2 fruit fly cellular contexts compared by ENCODE assay signal in genomic region chrX:20133432-20133831, dm6.
TF ChIP-seq lines count a peak whose summit lies in the region.

CG15322 (plus strand) TSS chrX:20133579.

- TF ChIP-seq CTCF in whole organism, embryonic (GFP tag; optimal IDR thresholded peaks at IDR 0.05; lab: Kevin White, UChicago), result no peak

TF ChIP-seq in whole organism, embryonic, 481 proteins besides CTCF, POLR2A, EP300 and RAD21:
- TF ChIP-seq pita (GFP tag; optimal IDR thresholded peaks at IDR 0.05; lab: Kevin White, UChicago) (no peak), CG8359 (GFP tag; optimal IDR thresholded peaks at IDR 0.05; lab: Kevin White, UChicago; ENCODE audit: borderline replicate concordance) (peak; percentile 98), scrt (GFP tag; optimal IDR thresholded peaks at IDR 0.05; lab: Kevin White, UChicago) (no peak), sc (optimal IDR thresholded peaks at IDR 0.05; lab: Kevin White, UChicago) (no peak), sc (GFP tag; optimal IDR thresholded peaks at IDR 0.05; lab: Kevin White, UChicago) (no peak), Ets65A (GFP tag; lab: Kevin White, UChicago) (peak; percentile 41)

TF ChIP-seq in whole organism, prepupa, 60 proteins besides CTCF, POLR2A, EP300 and RAD21:
- 0 out of 3 replicates have a peak, but pooled peaks have one; percentile 18 for TF ChIP-seq CG8119 (GFP tag; IDR thresholded peaks at IDR 0.05; lab: Robert Waterston, UW)
- no peak for TF ChIP-seq Eip78C (GFP tag; lab: Kevin White, UChicago)
- no peak for TF ChIP-seq CG3032 (tag; optimal IDR thresholded peaks at IDR 0.05; lab: Kevin White, UChicago)
- peak; percentile 0 for TF ChIP-seq CG3919 (GFP tag; optimal IDR thresholded peaks at IDR 0.05; lab: Kevin White, UChicago)
- no peak for TF ChIP-seq fd59A (GFP tag; optimal IDR thresholded peaks at IDR 0.05; lab: Kevin White, UChicago)
- peak in 1 of 2 experiments; percentile 23 for TF ChIP-seq ss (GFP tag; optimal IDR thresholded peaks at IDR 0.05; lab: Kevin White, UChicago)
- no peak for TF ChIP-seq Blimp-1 (GFP tag; optimal IDR thresholded peaks at IDR 0.05; lab: Kevin White, UChicago)
TF ChIP-seq in whole organism, prepupa: peak in this region for 3.
